Worm (Caenorhabditis elegans) whole organism, late embryonic: ENCODE measurements around the gene emb-30.

Source experiments
- C08G9.2 ChIP-seq: sonication (generic microtip); optimal IDR thresholded peaks from 2 replicates; lab custom pipeline; 2016; ENCODE audit warnings: mild to moderate bottlenecking, missing genetic modification characterization, moderate library complexity, missing compliant biosample characterization
- K09A11.1 ChIP-seq: sonication (generic microtip); optimal IDR thresholded peaks from 2 replicates; lab custom pipeline; 2017; ENCODE audit warnings: antibody characterized with exemption, mild to moderate bottlenecking, missing genetic modification characterization, missing compliant biosample characterization; ENCODE audit not compliant: insufficient read depth
- T23F11.4 ChIP-seq: fragments of 200-800 bp; sonication (Bioruptor generic); optimal IDR thresholded peaks from 2 replicates; lab custom pipeline; 2018; ENCODE audit warnings: mild to moderate bottlenecking, missing genetic modification characterization, missing compliant biosample characterization
- ahr-1 ChIP-seq: sonication (generic microtip); optimal IDR thresholded peaks from 2 replicates; lab custom pipeline; 2016; ENCODE audit warnings: missing genetic modification characterization, missing compliant biosample characterization
- ama-1 ChIP-seq: fragments of 150-350 bp; optimal IDR thresholded peaks from 2 replicates; lab custom pipeline; 2014
- ceh-18 ChIP-seq: sonication (generic microtip); optimal IDR thresholded peaks from 2 replicates; lab custom pipeline; 2016; ENCODE audit warnings: missing genetic modification characterization, missing compliant biosample characterization
- ceh-19 ChIP-seq: fragments of 200-800 bp; sonication (Bioruptor generic); optimal IDR thresholded peaks from 2 replicates; lab custom pipeline; 2018; ENCODE audit warnings: mild to moderate bottlenecking, missing genetic modification characterization, missing compliant biosample characterization
- ceh-22 ChIP-seq: sonication (generic microtip); optimal IDR thresholded peaks from 2 replicates; lab custom pipeline; 2017; ENCODE audit warnings: missing biosample characterization, missing genetic modification characterization
- ceh-24 ChIP-seq: sonication (generic microtip); optimal IDR thresholded peaks from 2 replicates; lab custom pipeline; 2016; ENCODE audit warnings: mild to moderate bottlenecking, missing genetic modification characterization, missing compliant biosample characterization
- ceh-31 ChIP-seq: sonication (generic microtip); optimal IDR thresholded peaks from 2 replicates; lab custom pipeline; 2016; ENCODE audit warnings: missing genetic modification characterization, missing compliant biosample characterization
- ceh-34 ChIP-seq: sonication (generic microtip); optimal IDR thresholded peaks from 2 replicates; lab custom pipeline; 2016; ENCODE audit warnings: mild to moderate bottlenecking, missing genetic modification characterization, missing compliant biosample characterization
- ceh-45 ChIP-seq: fragments of 200-800 bp; sonication (Bioruptor generic); IDR thresholded peaks from 2 replicates; pipeline ENCODE4 v1.3.6; 2022; ENCODE audit warnings: missing genetic modification reagents, missing genetic modification characterization, missing compliant biosample characterization
- ceh-48 ChIP-seq: sonication (generic microtip); optimal IDR thresholded peaks from 2 replicates; lab custom pipeline; 2016; ENCODE audit warnings: missing genetic modification characterization, inconsistent platforms, missing compliant biosample characterization
- ceh-6 ChIP-seq: fragments of 200-800 bp; sonication (Bioruptor generic); optimal IDR thresholded peaks from 2 replicates; lab custom pipeline; 2018; ENCODE audit warnings: mild to moderate bottlenecking, missing genetic modification characterization, missing compliant biosample characterization
- ceh-9 ChIP-seq: sonication (generic microtip); optimal IDR thresholded peaks from 2 replicates; lab custom pipeline; 2016; ENCODE audit warnings: mild to moderate bottlenecking, missing genetic modification characterization, inconsistent platforms, missing compliant biosample characterization
- che-1 ChIP-seq: sonication (generic microtip); optimal IDR thresholded peaks from 2 replicates; lab custom pipeline; 2016; ENCODE audit warnings: mild to moderate bottlenecking, missing genetic modification characterization, missing compliant biosample characterization
- dmd-4 ChIP-seq: sonication (generic microtip); optimal IDR thresholded peaks from 2 replicates; lab custom pipeline; 2016; ENCODE audit warnings: borderline replicate concordance, missing genetic modification characterization, missing compliant biosample characterization
- elt-4 ChIP-seq: sonication (generic microtip); optimal IDR thresholded peaks from 2 replicates; lab custom pipeline; 2016; ENCODE audit warnings: missing genetic modification characterization, missing compliant biosample characterization
- ets-4 ChIP-seq: sonication (generic microtip); optimal IDR thresholded peaks from 2 replicates; lab custom pipeline; 2016; ENCODE audit warnings: missing genetic modification characterization, missing compliant biosample characterization
- eyg-1 ChIP-seq: sonication (generic microtip); optimal IDR thresholded peaks from 2 replicates; lab custom pipeline; 2016; ENCODE audit warnings: missing genotype, missing genetic modification characterization, missing compliant biosample characterization
- fkh-10 ChIP-seq: fragments of 150-350 bp; optimal IDR thresholded peaks from 2 replicates; lab custom pipeline; 2014; ENCODE audit warnings: missing biosample characterization, missing genetic modification reagents, missing genetic modification characterization
- gmeb-2 ChIP-seq: sonication (generic microtip); optimal IDR thresholded peaks from 2 replicates; lab custom pipeline; 2016; ENCODE audit warnings: missing genetic modification characterization, inconsistent platforms, missing compliant biosample characterization
- hlh-13 ChIP-seq: fragments of 200-800 bp; sonication (Bioruptor generic); optimal IDR thresholded peaks from 2 replicates; lab custom pipeline; 2018; ENCODE audit warnings: mild to moderate bottlenecking, missing genetic modification characterization, missing compliant biosample characterization
- hlh-15 ChIP-seq: sonication (generic microtip); optimal IDR thresholded peaks from 2 replicates; lab custom pipeline; 2016; ENCODE audit warnings: missing genetic modification characterization, missing compliant biosample characterization
- hlh-30 ChIP-seq: sonication (generic microtip); optimal IDR thresholded peaks from 2 replicates; lab custom pipeline; 2017; ENCODE audit warnings: antibody characterized with exemption, missing genetic modification characterization, missing compliant biosample characterization; ENCODE audit not compliant: insufficient read depth
- hlh-6 ChIP-seq: sonication (generic microtip); optimal IDR thresholded peaks from 2 replicates; lab custom pipeline; 2016; ENCODE audit warnings: missing genotype, missing genetic modification characterization, missing compliant biosample characterization
- hlh-8 ChIP-seq: sonication (generic microtip); optimal IDR thresholded peaks from 2 replicates; lab custom pipeline; 2016; ENCODE audit warnings: missing genotype, missing genetic modification characterization, missing compliant biosample characterization
- lim-6 ChIP-seq: sonication (generic microtip); optimal IDR thresholded peaks from 2 replicates; lab custom pipeline; 2016; ENCODE audit warnings: missing genetic modification characterization, missing compliant biosample characterization
- lin-11 ChIP-seq: fragments of 200-800 bp; sonication (Bioruptor generic); optimal IDR thresholded peaks from 2 replicates; lab custom pipeline; 2018; ENCODE audit warnings: mild to moderate bottlenecking, missing genetic modification characterization, missing compliant biosample characterization
- nfya-1 ChIP-seq: sonication (generic microtip); optimal IDR thresholded peaks from 2 replicates; lab custom pipeline; 2017; ENCODE audit warnings: missing genetic modification characterization, mild to moderate bottlenecking, missing compliant biosample characterization, antibody characterized with exemption, moderate library complexity
- nhr-11 ChIP-seq: fragments of 150-350 bp; optimal IDR thresholded peaks from 2 replicates; lab custom pipeline; 2014; ENCODE audit warnings: missing biosample characterization, missing genetic modification characterization
- pag-3 ChIP-seq: sonication (generic microtip); optimal IDR thresholded peaks from 2 replicates; lab custom pipeline; 2016; ENCODE audit warnings: missing compliant biosample characterization, missing genetic modification characterization, borderline replicate concordance
- pat-9 ChIP-seq: fragments of 200-800 bp; sonication (Bioruptor generic); optimal IDR thresholded peaks from 2 replicates; lab custom pipeline; 2018; ENCODE audit warnings: mild to moderate bottlenecking, missing genetic modification characterization, moderate library complexity, missing compliant biosample characterization
- pha-2 ChIP-seq: sonication (generic microtip); optimal IDR thresholded peaks from 2 replicates; lab custom pipeline; 2017; ENCODE audit warnings: mild to moderate bottlenecking, missing genetic modification characterization, missing compliant biosample characterization
- pqm-1 ChIP-seq: sonication (generic microtip); optimal IDR thresholded peaks from 2 replicates; lab custom pipeline; 2016; ENCODE audit warnings: missing genetic modification characterization, missing compliant biosample characterization
- pros-1 ChIP-seq: fragments of 150-350 bp; optimal IDR thresholded peaks from 2 replicates; lab custom pipeline; 2014; ENCODE audit warnings: missing biosample characterization, missing genetic modification reagents, missing genetic modification characterization
- ref-2 ChIP-seq: sonication (generic microtip); optimal IDR thresholded peaks from 2 replicates; lab custom pipeline; 2016; ENCODE audit warnings: missing genetic modification characterization, missing compliant biosample characterization
- rnt-1 ChIP-seq: sonication (generic microtip); optimal IDR thresholded peaks from 2 replicates; lab custom pipeline; 2016; ENCODE audit warnings: missing genetic modification characterization, missing compliant biosample characterization
- sdc-2 ChIP-seq: sonication (generic microtip); optimal IDR thresholded peaks from 2 replicates; lab custom pipeline; 2016; ENCODE audit warnings: missing genotype, missing genetic modification characterization, missing compliant biosample characterization
- sox-2 ChIP-seq: fragments of 200-800 bp; sonication (Bioruptor generic); IDR thresholded peaks from 2 replicates; pipeline ENCODE4 v1.3.6; 2022; ENCODE audit warnings: missing genetic modification reagents, missing genetic modification characterization, missing compliant biosample characterization
- syd-9 ChIP-seq: sonication (generic microtip); optimal IDR thresholded peaks from 2 replicates; lab custom pipeline; 2016; ENCODE audit warnings: mild to moderate bottlenecking, missing genetic modification characterization, moderate library complexity, missing compliant biosample characterization
- tbx-2 ChIP-seq: sonication (generic microtip); optimal IDR thresholded peaks from 2 replicates; lab custom pipeline; 2016; ENCODE audit warnings: missing genetic modification characterization, missing compliant biosample characterization
- tbx-7 ChIP-seq: sonication (generic microtip); optimal IDR thresholded peaks from 2 replicates; lab custom pipeline; 2016; ENCODE audit warnings: missing genotype, missing genetic modification characterization, missing compliant biosample characterization
- ttx-3 ChIP-seq: sonication (generic microtip); optimal IDR thresholded peaks from 2 replicates; lab custom pipeline; 2016; ENCODE audit warnings: missing genetic modification reagents, missing genetic modification characterization, missing compliant biosample characterization
- unc-42 ChIP-seq: sonication (generic microtip); optimal IDR thresholded peaks from 2 replicates; lab custom pipeline; 2016; ENCODE audit warnings: missing genotype, missing genetic modification characterization, missing compliant biosample characterization
- unc-55 ChIP-seq: sonication (generic microtip); optimal IDR thresholded peaks from 2 replicates; lab custom pipeline; 2017; ENCODE audit warnings: missing biosample characterization, missing genetic modification reagents, missing genetic modification characterization
- unc-86 ChIP-seq: sonication (generic microtip); optimal IDR thresholded peaks from 2 replicates; lab custom pipeline; 2016; ENCODE audit warnings: missing genetic modification characterization, missing compliant biosample characterization
- zip-5 ChIP-seq: sonication (generic microtip); optimal IDR thresholded peaks from 2 replicates; lab custom pipeline; 2016; ENCODE audit warnings: missing genetic modification characterization, missing compliant biosample characterization

The emb-30 gene

DNA sequence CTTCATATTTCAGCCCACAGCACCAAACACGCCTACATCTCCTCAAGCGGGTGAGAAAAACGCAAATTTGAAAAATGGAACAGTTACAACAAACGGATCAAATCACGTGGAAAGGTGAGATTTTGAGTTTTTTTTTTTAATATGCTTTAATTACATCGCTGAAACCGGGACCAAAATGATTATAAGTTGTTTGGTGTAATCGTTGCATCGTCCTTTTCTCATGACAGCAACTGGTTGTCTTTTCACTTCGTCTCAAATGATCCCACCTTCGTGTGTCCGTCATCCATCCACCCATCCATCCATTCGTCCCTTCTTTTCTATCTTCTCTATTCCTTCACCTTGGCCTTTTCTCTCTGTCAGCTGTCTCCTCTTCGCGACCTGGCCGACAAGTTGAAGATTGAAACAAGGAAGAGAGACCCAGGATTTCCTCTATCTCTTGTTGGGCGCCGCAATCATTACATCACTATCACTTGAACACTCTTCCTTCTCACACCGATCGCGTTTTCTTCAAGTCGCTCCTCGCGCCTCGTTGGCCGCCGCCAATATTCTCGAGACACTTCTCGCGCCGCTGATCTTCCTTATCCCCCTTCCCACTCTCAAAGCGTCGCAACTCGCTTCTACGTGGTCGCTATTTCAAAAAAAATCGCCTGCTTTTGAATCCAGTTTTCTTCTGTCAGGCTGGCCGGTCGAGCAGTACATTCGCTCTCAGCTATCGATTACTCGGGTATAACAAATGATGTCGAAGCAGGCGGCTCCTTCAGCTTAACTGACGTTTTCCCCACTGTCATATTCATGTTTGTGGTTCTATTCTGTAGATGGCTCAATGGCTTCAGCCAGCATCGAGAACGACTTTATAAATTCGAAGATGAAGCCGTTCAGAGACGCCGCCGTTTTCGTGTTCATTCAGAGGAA, 16.2 kb upstream of the emb-30 start (continued):
- peak; percentile 49 for TF ChIP-seq ceh-34

DNA sequence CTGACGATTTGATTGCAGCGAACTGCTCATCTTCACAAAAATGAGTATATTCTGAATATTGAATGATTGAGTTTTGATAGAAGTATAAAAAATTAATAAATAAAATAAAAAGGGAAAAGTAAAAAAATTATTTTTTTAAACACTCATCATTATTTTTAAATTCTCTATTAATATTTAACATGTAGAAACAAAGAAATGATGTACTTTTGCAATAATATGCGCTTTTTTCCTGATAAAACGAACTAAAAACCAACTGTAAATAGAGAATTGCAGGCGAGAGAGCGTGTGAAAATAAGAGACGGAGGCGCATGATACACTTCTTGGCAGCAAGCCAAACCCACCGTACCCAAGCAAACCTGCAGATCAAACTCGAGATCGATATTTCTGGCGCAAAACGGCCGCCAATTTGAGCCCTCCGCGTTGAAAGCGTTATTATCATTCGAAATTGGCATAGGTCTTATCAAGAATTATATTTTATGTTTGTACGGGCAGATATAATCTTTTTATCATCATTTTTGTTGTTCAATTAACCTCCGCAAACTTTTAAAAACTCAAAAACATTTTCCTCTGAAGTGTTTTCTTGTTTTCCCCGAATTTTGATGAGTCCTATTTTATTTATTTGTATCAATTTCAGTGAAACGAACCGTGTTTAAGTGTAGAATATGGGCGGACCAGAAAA, 14.9 kb upstream of the emb-30 start, which contains the start of the genes rheb-1 and spk-1:
Gene rheb-1 (minus strand): TSS at position 51 of the 679 bp plus-strand sequence.
Gene spk-1 (plus strand): TSS at position 629 of the 679 bp plus-strand sequence.
- TF ChIP-seq sox-2 (GFP tag; lab: Robert Waterston, UW) (no peak), ceh-31 (tag; lab: Kevin White, UChicago) (peak; percentile 45), dmd-4 (tag; lab: Kevin White, UChicago) (no peak), pha-2 (tag; lab: Kevin White, UChicago) (no peak), ceh-18 (tag; lab: Kevin White, UChicago) (peak; percentile 29), ceh-22 (tag; lab: Kevin White, UChicago) (no peak), ceh-6 (GFP tag; lab: Kevin White, UChicago) (no peak), hlh-15 (tag; lab: Kevin White, UChicago) (no peak), K09A11.1 (tag; lab: Kevin White, UChicago) (no peak), ttx-3 (tag; lab: Kevin White, UChicago) (no peak), fkh-10 (no peak), nfya-1 (tag; lab: Kevin White, UChicago) (peak; percentile 77), unc-55 (GFP tag; lab: Kevin White, UChicago) (peak; percentile 52), unc-42 (peak; percentile 5), ceh-34 (no peak), tbx-2 (tag; lab: Kevin White, UChicago) (peak; percentile 58), unc-86 (tag; lab: Kevin White, UChicago) (no peak), C08G9.2 (tag; lab: Kevin White, UChicago) (no peak), ceh-19 (GFP tag; lab: Kevin White, UChicago) (no peak), eyg-1 (tag; lab: Kevin White, UChicago) (no peak), pros-1 (tag; lab: Kevin White, UChicago) (no peak), sdc-2 (no peak), pqm-1 (tag; lab: Kevin White, UChicago) (peak; percentile 38), ceh-9 (tag; lab: Kevin White, UChicago) (no peak), ets-4 (tag; lab: Kevin White, UChicago) (peak; percentile 22), lim-6 (tag; lab: Kevin White, UChicago) (no peak), hlh-8 (tag; lab: Kevin White, UChicago) (no peak), ceh-45 (GFP tag; lab: Robert Waterston, UW) (no peak), gmeb-2 (no peak), hlh-30 (tag; lab: Kevin White, UChicago) (peak; percentile 83), nhr-11 (tag; lab: Kevin White, UChicago) (no peak), elt-4 (tag; lab: Kevin White, UChicago) (no peak), ceh-24 (tag; lab: Kevin White, UChicago) (no peak), rnt-1 (tag; lab: Kevin White, UChicago) (no peak), ama-1 (no peak), pat-9 (tag; lab: Kevin White, UChicago) (no peak), lin-11 (tag; lab: Kevin White, UChicago) (no peak), ahr-1 (tag; lab: Kevin White, UChicago) (no peak), ref-2 (tag; lab: Kevin White, UChicago) (no peak), T23F11.4 (GFP tag; lab: Kevin White, UChicago) (no peak), pag-3 (tag; lab: Kevin White, UChicago) (no peak), ceh-48 (peak; percentile 94), zip-5 (tag; lab: Kevin White, UChicago) (no peak), hlh-13 (GFP tag; lab: Kevin White, UChicago) (no peak), syd-9 (tag; lab: Kevin White, UChicago) (peak; percentile 26), che-1 (peak; percentile 34), hlh-6 (tag; lab: Kevin White, UChicago) (no peak), tbx-7 (tag; lab: Kevin White, UChicago) (no peak)
